Worm (Caenorhabditis elegans): ENCODE results near the gene srgp-1.

- no peak for TF ChIP-seq ztf-29 (GFP tag; IDR thresholded peaks at IDR 0.05)
- TF ChIP-seq ztf-23 (GFP tag; IDR thresholded peaks at IDR 0.05): 0 out of 2 replicates have a peak, but pooled peaks have one; percentile 31
- TF ChIP-seq tab-1 (GFP tag; IDR thresholded peaks at IDR 0.05): no peak
- no peak for TF ChIP-seq klf-2 (GFP tag; conservative IDR thresholded peaks at IDR 0.05)
- TF ChIP-seq med-1 (GFP tag; optimal IDR thresholded peaks at IDR 0.05; ENCODE audit: insufficient read depth): no peak
Measured at ce11 chrIV:11522225-11522952, 47.9 kb upstream of the srgp-1 start.
